Fruit fly (Drosophila melanogaster) whole organism, embryonic: ENCODE measurements around the gene CG2889.

ENCODE experiments used
- Abd-B ChIP-seq: fragments of 200-800 bp; sonication (Bioruptor generic); optimal IDR thresholded peaks from 2 replicates; lab custom pipeline; 2018; ENCODE audit warnings: missing biosample characterization, mild to moderate bottlenecking, missing genetic modification characterization, moderate library complexity
- Awh ChIP-seq: fragments of 200-800 bp; sonication (Bioruptor generic); IDR thresholded peaks from 2 replicates; pipeline ENCODE4, ENCODE4 v1.3.6; 2022; ENCODE audit warnings: missing biosample characterization, missing genetic modification characterization
- CG10431 ChIP-seq: fragments of 200-800 bp; sonication (Bioruptor generic); optimal IDR thresholded peaks from 3 replicates; lab custom pipeline; 2018; ENCODE audit warnings: missing biosample characterization, mild to moderate bottlenecking, missing genetic modification characterization
- CG10959 ChIP-seq: fragments of 200-800 bp; sonication (Bioruptor generic); IDR thresholded peaks from 2 replicates; pipeline ENCODE4 v1.3.6; 2022; ENCODE audit warnings: missing biosample characterization, missing genetic modification characterization
- CG11093 ChIP-seq: fragments of 200-800 bp; sonication (Bioruptor generic); IDR thresholded peaks from 3 replicates; pipeline ENCODE4 v1.3.6; 2022; ENCODE audit warnings: missing biosample characterization, missing genetic modification characterization
- CG11560 ChIP-seq: fragments of 200-800 bp; sonication (Bioruptor generic); IDR thresholded peaks from 3 replicates; pipeline ENCODE4 v1.3.6; 2022; ENCODE audit warnings: missing biosample characterization, missing genetic modification characterization
- CG11695 ChIP-seq: fragments of 200-800 bp; sonication (Bioruptor generic); IDR thresholded peaks from 3 replicates; pipeline ENCODE4 v1.3.6; 2022; ENCODE audit warnings: missing biosample characterization, missing genetic modification characterization
- CG12744 ChIP-seq: fragments of 200-800 bp; sonication (Bioruptor generic); optimal IDR thresholded peaks from 2 replicates; lab custom pipeline; 2016; ENCODE audit warnings: missing biosample characterization, missing genetic modification characterization
- CG14014 ChIP-seq: fragments of 200-800 bp; sonication (Bioruptor generic); IDR thresholded peaks from 2 replicates; pipeline ENCODE4 v1.3.6; 2022; ENCODE audit warnings: missing biosample characterization, missing genetic modification characterization
- CG17912 ChIP-seq: fragments of 200-800 bp; sonication (Bioruptor generic); optimal IDR thresholded peaks from 2 replicates; lab custom pipeline; 2018; ENCODE audit warnings: missing biosample characterization, mild to moderate bottlenecking, missing genetic modification characterization
- CG2120 ChIP-seq: fragments of 200-800 bp; sonication (Bioruptor generic); optimal IDR thresholded peaks from 3 replicates; lab custom pipeline; 2016; ENCODE audit warnings: missing biosample characterization, missing genetic modification characterization
- CG2129 ChIP-seq: fragments of 200-800 bp; sonication (Bioruptor generic); IDR thresholded peaks from 2 replicates; pipeline ENCODE4 v1.3.6; 2022; ENCODE audit warnings: missing biosample characterization, missing genetic modification characterization; ENCODE audit not compliant: partially characterized antibody
- CG3847 ChIP-seq: fragments of 200-800 bp; sonication (Bioruptor generic); IDR thresholded peaks from 2 replicates; pipeline ENCODE4 v1.3.6; 2022; ENCODE audit warnings: missing biosample characterization, missing genetic modification characterization
- CG3995 ChIP-seq: fragments of 200-800 bp; sonication (Bioruptor generic); optimal IDR thresholded peaks from 3 replicates; lab custom pipeline; 2016; ENCODE audit warnings: missing biosample characterization, missing genetic modification characterization
- CG43689 ChIP-seq: fragments of 200-800 bp; sonication (Bioruptor generic); IDR thresholded peaks from 2 replicates; pipeline ENCODE4 v1.3.6; 2022; ENCODE audit warnings: missing biosample characterization, missing genetic modification characterization
- CG6272 ChIP-seq: fragments of 200-800 bp; sonication (Bioruptor generic); IDR thresholded peaks from 2 replicates; pipeline ENCODE4 v1.3.6; 2022; ENCODE audit warnings: missing biosample characterization, missing genetic modification characterization
- CG6689 ChIP-seq: fragments of 200-800 bp; sonication (Bioruptor generic); IDR thresholded peaks from 2 replicates; pipeline ENCODE4 v1.3.6; 2022; ENCODE audit warnings: missing biosample characterization, missing genetic modification characterization
- CG7357 ChIP-seq: fragments of 200-800 bp; sonication (Bioruptor generic); IDR thresholded peaks from 3 replicates; pipeline ENCODE4 v1.3.6; 2022; ENCODE audit warnings: missing biosample characterization, missing genetic modification characterization
- CG8478 ChIP-seq: fragments of >200 bp; optimal IDR thresholded peaks from 2 replicates; lab custom pipeline; 2018
- CG9215 ChIP-seq: fragments of 200-800 bp; sonication (Bioruptor generic); IDR thresholded peaks from 2 replicates; pipeline ENCODE4 v1.3.6; 2022; ENCODE audit warnings: missing biosample characterization, missing genetic modification characterization
- CG9876 ChIP-seq: fragments of 200-800 bp; sonication (Bioruptor generic); optimal IDR thresholded peaks from 2 replicates; lab custom pipeline; 2016; ENCODE audit warnings: missing biosample characterization, missing genetic modification characterization
- Dref ChIP-seq: fragments of 200-800 bp; sonication (Bioruptor generic); IDR thresholded peaks from 2 replicates; pipeline ENCODE4 v1.3.6; 2022; ENCODE audit warnings: missing biosample characterization, missing genetic modification characterization
- Hand ChIP-seq: fragments of 200-800 bp; sonication (Bioruptor generic); optimal IDR thresholded peaks from 2 replicates; lab custom pipeline; 2017; ENCODE audit warnings: mild to moderate bottlenecking, missing biosample characterization, missing genetic modification reagents, missing genetic modification characterization
- Hr51 ChIP-seq, 2 experiments: fragments of 200-800 bp; sonication (Bioruptor generic); optimal IDR thresholded peaks; 2 replicates in 1 of 2; 3 replicates in 1 of 2; lab custom pipeline; 2016 to 2018; ENCODE audit warnings: missing biosample characterization in 2 of 2, missing genetic modification characterization in 2 of 2, mild to moderate bottlenecking in 1 of 2, moderate library complexity in 1 of 2
- Hsf ChIP-seq: fragments of 200-800 bp; sonication (Bioruptor generic); optimal IDR thresholded peaks from 3 replicates; lab custom pipeline; 2016; ENCODE audit warnings: missing biosample characterization, missing genetic modification characterization
- Kr ChIP-seq: fragments of 200-800 bp; sonication (Bioruptor generic); optimal IDR thresholded peaks from 2 replicates; lab custom pipeline; 2017; ENCODE audit warnings: missing biosample characterization, mild to moderate bottlenecking, missing genetic modification characterization
- Lpt ChIP-seq: fragments of >200 bp; optimal IDR thresholded peaks from 2 replicates; lab custom pipeline; 2018; ENCODE audit warnings: missing biosample characterization, missing genetic modification characterization
- Oaz ChIP-seq: fragments of 200-800 bp; sonication (Bioruptor generic); IDR thresholded peaks from 2 replicates; pipeline ENCODE4 v1.3.6; 2022; ENCODE audit warnings: missing biosample characterization, missing genetic modification characterization
- Pdp1 ChIP-seq, 2 experiments: fragments of 200-800 bp; sonication (Bioruptor generic); optimal IDR thresholded peaks; 3 replicates each; lab custom pipeline; 2016; ENCODE audit warnings: missing biosample characterization in 2 of 2, missing genetic modification characterization in 2 of 2, mild to moderate bottlenecking in 1 of 2, moderate library complexity in 1 of 2
- Six4 ChIP-seq: fragments of 200-800 bp; sonication (Bioruptor generic); optimal IDR thresholded peaks from 2 replicates; lab custom pipeline; 2016; ENCODE audit warnings: missing biosample characterization, missing genetic modification characterization
- Sry-δ ChIP-seq: fragments of 200-800 bp; sonication (Bioruptor generic); optimal IDR thresholded peaks from 2 replicates; lab custom pipeline; 2016; ENCODE audit warnings: missing biosample characterization, missing genetic modification characterization
- ab ChIP-seq: fragments of 200-800 bp; sonication (Bioruptor generic); optimal IDR thresholded peaks from 2 replicates; lab custom pipeline; 2016; ENCODE audit warnings: missing biosample characterization, missing genetic modification characterization
- abd-A ChIP-seq: fragments of 200-800 bp; sonication (Bioruptor generic); optimal IDR thresholded peaks from 3 replicates; lab custom pipeline; 2019; ENCODE audit warnings: missing biosample characterization, mild to moderate bottlenecking, missing genetic modification characterization, moderate library complexity
- ash1 ChIP-seq: fragments of 200-800 bp; sonication (Bioruptor generic); optimal IDR thresholded peaks from 2 replicates; lab custom pipeline; 2018; ENCODE audit warnings: missing biosample characterization, mild to moderate bottlenecking, missing genetic modification characterization
- az2 ChIP-seq: fragments of 200-800 bp; sonication (Bioruptor generic); optimal IDR thresholded peaks from 3 replicates; lab custom pipeline; 2016; ENCODE audit warnings: missing biosample characterization, missing genetic modification characterization
- cwo ChIP-seq: fragments of 200-800 bp; sonication (Bioruptor generic); optimal IDR thresholded peaks from 3 replicates; lab custom pipeline; 2017; ENCODE audit warnings: missing biosample characterization, missing genetic modification characterization, mild to moderate bottlenecking, moderate library complexity, missing genetic modification reagents
- disco-r ChIP-seq: fragments of 200-800 bp; sonication (Bioruptor generic); optimal IDR thresholded peaks from 2 replicates; lab custom pipeline; 2016; ENCODE audit warnings: missing biosample characterization, missing genetic modification characterization
- dmrt11E ChIP-seq: fragments of 200-800 bp; sonication (Bioruptor generic); optimal IDR thresholded peaks from 3 replicates; lab custom pipeline; 2018; ENCODE audit warnings: missing biosample characterization, mild to moderate bottlenecking, missing genetic modification characterization, moderate library complexity
- dysf ChIP-seq: fragments of 200-800 bp; sonication (Bioruptor generic); IDR thresholded peaks from 3 replicates; pipeline ENCODE4 v1.3.6; 2022; ENCODE audit warnings: missing biosample characterization, missing genetic modification characterization
- esg ChIP-seq: fragments of 200-800 bp; sonication (Bioruptor generic); conservative IDR thresholded peaks from 2 replicates; pipeline ENCODE4 v1.3.6; 2022; ENCODE audit warnings: missing biosample characterization, missing genetic modification characterization
- eve ChIP-seq, 2 experiments: fragments of >200 bp; optimal IDR thresholded peaks; 2 replicates each; lab custom pipeline; 2017; ENCODE audit warnings: missing biosample characterization in 2 of 2, missing genetic modification characterization in 2 of 2
- hb ChIP-seq: fragments of 200-800 bp; sonication (Bioruptor generic); IDR thresholded peaks from 3 replicates; pipeline ENCODE4 v1.3.6; 2022; ENCODE audit warnings: missing biosample characterization, missing genetic modification characterization; ENCODE audit not compliant: partially characterized antibody
- kay ChIP-seq: fragments of 200-800 bp; sonication (Bioruptor generic); optimal IDR thresholded peaks from 2 replicates; lab custom pipeline; 2016; ENCODE audit warnings: missing biosample characterization, missing genetic modification characterization
- knrl ChIP-seq: fragments of 200-800 bp; sonication (Bioruptor generic); IDR thresholded peaks from 3 replicates; pipeline ENCODE4 v1.3.6; 2022; ENCODE audit warnings: missing biosample characterization, missing genetic modification characterization; ENCODE audit not compliant: partially characterized antibody
- nau ChIP-seq: fragments of 200-800 bp; sonication (Bioruptor generic); optimal IDR thresholded peaks from 3 replicates; lab custom pipeline; 2017; ENCODE audit warnings: missing biosample characterization, mild to moderate bottlenecking, missing genetic modification characterization, missing genetic modification reagents
- oc ChIP-seq: fragments of 200-800 bp; sonication (Bioruptor generic); optimal IDR thresholded peaks from 2 replicates; lab custom pipeline; 2018; ENCODE audit warnings: missing biosample characterization, mild to moderate bottlenecking, missing genetic modification characterization, moderate library complexity
- odd ChIP-seq: fragments of 200-800 bp; sonication (Bioruptor generic); optimal IDR thresholded peaks from 2 replicates; lab custom pipeline; 2017; ENCODE audit warnings: missing biosample characterization, mild to moderate bottlenecking, missing genetic modification characterization
- pho ChIP-seq: fragments of 200-800 bp; sonication (Bioruptor generic); optimal IDR thresholded peaks from 2 replicates; lab custom pipeline; 2016; ENCODE audit warnings: missing biosample characterization, missing genetic modification characterization
- sug ChIP-seq: fragments of 200-800 bp; optimal IDR thresholded peaks from 2 replicates; lab custom pipeline; 2019; ENCODE audit warnings: missing biosample characterization, mild to moderate bottlenecking, missing genetic modification characterization, moderate library complexity
- tap ChIP-seq: fragments of 200-800 bp; optimal IDR thresholded peaks from 3 replicates; lab custom pipeline; 2019; ENCODE audit warnings: missing biosample characterization, mild to moderate bottlenecking, missing genetic modification characterization, moderate library complexity
- vvl ChIP-seq: fragments of 200-800 bp; sonication (Bioruptor generic); IDR thresholded peaks from 2 replicates; pipeline ENCODE4 v1.3.6; 2022; ENCODE audit warnings: missing biosample characterization, missing genetic modification characterization

CG2889 gene

DNA sequence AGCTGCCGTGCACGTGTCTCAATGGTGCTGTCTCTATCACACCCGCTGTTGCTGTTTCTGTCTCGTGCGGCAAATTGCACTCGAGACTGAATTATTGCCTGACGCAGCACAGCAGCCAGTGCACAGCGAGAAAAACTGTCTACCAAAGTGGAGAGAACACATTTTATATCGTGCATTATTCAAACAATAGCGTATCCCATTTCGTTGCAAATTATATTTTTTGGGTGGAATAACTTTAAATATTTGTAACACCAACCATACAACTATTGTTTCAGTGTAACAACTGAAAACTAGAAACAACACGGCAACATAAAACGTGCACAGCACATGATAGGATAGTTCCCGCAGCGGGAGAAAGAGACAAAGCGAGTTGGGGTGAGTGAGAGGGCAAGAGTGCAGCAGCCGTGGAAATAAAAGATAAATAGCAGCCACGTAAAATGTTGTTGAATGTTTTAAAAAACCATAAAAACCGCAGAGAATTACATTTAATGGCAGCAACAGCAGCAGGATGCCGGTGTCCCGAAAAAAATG, 41.6 kb downstream of the CG2889 start (continued):
- TF ChIP-seq az2 (GFP tag; lab: Kevin White, UChicago) (peak; percentile 55), CG12744 (GFP tag; lab: Kevin White, UChicago) (no peak), vvl (GFP tag; lab: Robert Waterston, UW) (peak; percentile 84), Hand (GFP tag; lab: Kevin White, UChicago) (no peak), disco-r (GFP tag; lab: Kevin White, UChicago) (no peak), pho (GFP tag; lab: Kevin White, UChicago) (no peak), Pdp1 (GFP tag; optimal IDR thresholded peaks at IDR 0.05; lab: Kevin White, UChicago) (peak; percentile 55 to 62), esg (peak; percentile 32; the same call in 1 of the 2 replicates), Hr51 (GFP tag; optimal IDR thresholded peaks at IDR 0.05; lab: Kevin White, UChicago) (peak in 1 of 2 experiments; percentile 17), CG3847 (no peak), Awh (peak; percentile 57; the same call in 1 of the 2 replicates), Oaz (GFP tag; lab: Robert Waterston, UW) (no peak), Kr (GFP tag; lab: Kevin White, UChicago) (peak; percentile 21), CG10431 (GFP tag; lab: Kevin White, UChicago) (no peak), Sry-δ (GFP tag; lab: Kevin White, UChicago) (peak; percentile 9), CG2120 (no peak), knrl (GFP tag; lab: Robert Waterston, UW) (no peak), CG9876 (GFP tag; lab: Kevin White, UChicago) (no peak), CG17912 (GFP tag; lab: Kevin White, UChicago) (no peak), odd (GFP tag; lab: Kevin White, UChicago) (no peak), ash1 (GFP tag; lab: Kevin White, UChicago) (no peak), CG8478 (lab: Kevin White, UChicago) (no peak), dmrt11E (tag; lab: Kevin White, UChicago) (peak; percentile 76), CG6689 (peak; percentile 67), CG9215 (GFP tag; lab: Robert Waterston, UW) (0 out of 2 replicates have a peak, but pooled peaks have one; percentile 31), hb (GFP tag; lab: Robert Waterston, UW) (no peak), nau (GFP tag; lab: Kevin White, UChicago) (no peak), cwo (GFP tag; lab: Kevin White, UChicago) (peak; percentile 18), CG2129 (GFP tag; lab: Robert Waterston, UW) (no peak), CG11695 (GFP tag; lab: Robert Waterston, UW) (0 out of 3 replicates have a peak, but pooled peaks have one; percentile 31), sug (tag; lab: Kevin White, UChicago) (no peak), eve (GFP tag; optimal IDR thresholded peaks at IDR 0.05; lab: Kevin White, UChicago) (peak; percentile 37 to 95), Six4 (GFP tag; lab: Kevin White, UChicago) (peak; percentile 34), tap (tag; lab: Kevin White, UChicago) (peak; percentile 31), CG43689 (GFP tag; lab: Robert Waterston, UW) (no peak), CG3995 (GFP tag; lab: Kevin White, UChicago) (no peak), kay (GFP tag; lab: Kevin White, UChicago) (no peak), Lpt (GFP tag; lab: Kevin White, UChicago) (no peak), Dref (GFP tag; lab: Robert Waterston, UW) (no peak), CG6272 (no peak; the same call in 1 of the 2 replicates), Hsf (GFP tag; lab: Kevin White, UChicago) (peak; percentile 33), CG10959 (GFP tag; lab: Robert Waterston, UW) (peak; percentile 74), Abd-B (GFP tag; lab: Kevin White, UChicago) (peak; percentile 68), CG7357 (GFP tag; lab: Robert Waterston, UW) (no peak), oc (tag; lab: Kevin White, UChicago) (no peak), CG11093 (GFP tag; lab: Robert Waterston, UW) (no peak), ab (no peak), dysf (GFP tag; lab: Robert Waterston, UW) (0 out of 3 replicates have a peak, but pooled peaks have one; percentile 14), abd-A (tag; lab: Kevin White, UChicago) (no peak), CG11560 (no peak), CG14014 (0 out of 2 replicates have a peak, but pooled peaks have one; percentile 29)
